Fruit fly (Drosophila melanogaster) whole organism, wandering third instar larva: Measurements from ENCODE around the gene CG5273.
A peak's percentile ranks its signal among the peaks of the same experiment; 100 is the strongest.

Source experiments
- Abd-B ChIP-seq: fragments of >200 bp; optimal IDR thresholded peaks from 2 replicates; lab custom pipeline; 2017; ENCODE audit warnings: missing biosample characterization, missing genetic modification characterization
- CG32264 ChIP-seq: fragments of 200-800 bp; sonication (Bioruptor generic); optimal IDR thresholded peaks from 2 replicates; lab custom pipeline; 2016; ENCODE audit warnings: missing biosample characterization, missing genetic modification characterization
- CG9705 ChIP-seq: fragments of 200-800 bp; sonication (Bioruptor generic); optimal IDR thresholded peaks from 2 replicates; lab custom pipeline; 2018; ENCODE audit warnings: missing biosample characterization, mild to moderate bottlenecking, missing genetic modification characterization
- Dif ChIP-seq: fragments of 200-275, 200-300 bp; sonication (Bioruptor generic); optimal IDR thresholded peaks from 2 replicates; lab custom pipeline; 2018; ENCODE audit warnings: missing biosample characterization, missing genetic modification characterization; ENCODE audit not compliant: partially characterized antibody
- GATAd ChIP-seq: sonication (Bioruptor generic); optimal IDR thresholded peaks from 2 replicates; lab custom pipeline; 2016; ENCODE audit warnings: missing biosample characterization, missing genetic modification characterization
- HLH106 ChIP-seq: fragments of 200-800 bp; optimal IDR thresholded peaks from 3 replicates; lab custom pipeline; 2019; ENCODE audit warnings: missing biosample characterization, mild to moderate bottlenecking, missing genetic modification characterization, moderate library complexity
- Hnf4 ChIP-seq: fragments of 200-800 bp; sonication (Bioruptor generic); optimal IDR thresholded peaks from 2 replicates; lab custom pipeline; 2016; ENCODE audit warnings: missing biosample characterization, mild to moderate bottlenecking, missing genetic modification characterization
- Hr78 ChIP-seq: fragments of >200 bp; optimal IDR thresholded peaks from 2 replicates; lab custom pipeline; 2017; ENCODE audit warnings: missing biosample characterization, missing genetic modification characterization
- Hr83 ChIP-seq: fragments of 200-300 bp; sonication (Bioruptor generic); optimal IDR thresholded peaks from 2 replicates; lab custom pipeline; 2016; ENCODE audit warnings: missing biosample characterization, mild to moderate bottlenecking, missing genetic modification characterization, moderate library complexity; ENCODE audit not compliant: poor library complexity, severe bottlenecking
- Jra ChIP-seq: sonication (Bioruptor generic); optimal IDR thresholded peaks from 2 replicates; lab custom pipeline; 2016; ENCODE audit warnings: missing biosample characterization, missing genetic modification characterization
- Mio ChIP-seq: sonication (Bioruptor generic); optimal IDR thresholded peaks from 2 replicates; lab custom pipeline; 2016; ENCODE audit warnings: missing biosample characterization, missing genetic modification characterization
- Myc ChIP-seq: fragments of >200 bp; optimal IDR thresholded peaks from 2 replicates; lab custom pipeline; 2017
- N ChIP-seq: fragments of >200 bp; optimal IDR thresholded peaks from 2 replicates; lab custom pipeline; 2018; ENCODE audit warnings: missing biosample characterization, missing external identifiers, missing genetic modification characterization
- OdsH ChIP-seq: fragments of 200-800 bp; sonication (Bioruptor generic); optimal IDR thresholded peaks from 2 replicates; lab custom pipeline; 2016; ENCODE audit warnings: missing biosample characterization, mild to moderate bottlenecking, missing genetic modification characterization
- Rel ChIP-seq, 2 experiments: fragments of 200-800 bp; sonication (Bioruptor generic) in 1 of 2; optimal IDR thresholded peaks; 2 replicates in 1 of 2; 3 replicates in 1 of 2; lab custom pipeline; 2016 to 2019; ENCODE audit warnings: mild to moderate bottlenecking in 2 of 2, missing biosample characterization in 2 of 2, missing genetic modification characterization in 2 of 2, moderate library complexity in 1 of 2
- Sp1 ChIP-seq: fragments of 200-800 bp; sonication (Bioruptor generic); optimal IDR thresholded peaks from 3 replicates; lab custom pipeline; 2019; ENCODE audit warnings: missing biosample characterization, mild to moderate bottlenecking, missing genetic modification characterization, moderate library complexity
- Vsx2 ChIP-seq: fragments of 200-300, 225-300 bp; sonication (Bioruptor generic); optimal IDR thresholded peaks from 2 replicates; lab custom pipeline; 2018; ENCODE audit warnings: missing biosample characterization, missing genetic modification characterization; ENCODE audit not compliant: partially characterized antibody
- br ChIP-seq: fragments of 200-800 bp; sonication (Bioruptor generic); optimal IDR thresholded peaks from 2 replicates; lab custom pipeline; 2016; ENCODE audit warnings: missing biosample characterization, missing genetic modification characterization
- brk ChIP-seq: fragments of 200-800 bp; sonication (Bioruptor generic); optimal IDR thresholded peaks from 2 replicates; lab custom pipeline; 2016; ENCODE audit warnings: missing biosample characterization, mild to moderate bottlenecking, missing genetic modification characterization
- dl ChIP-seq, 2 experiments: fragments of 175-275, 200-275 bp in 1 of 2; fragments of 200-275 bp in 1 of 2; sonication (Bioruptor generic); optimal IDR thresholded peaks; lab custom pipeline; 2018; ENCODE audit warnings: mild to moderate bottlenecking in 2 of 2, missing biosample characterization in 2 of 2, missing genetic modification characterization in 2 of 2, moderate library complexity in 2 of 2; ENCODE audit not compliant: partially characterized antibody in 2 of 2, insufficient read depth in 1 of 2
- dmrt93B ChIP-seq: fragments of 200-800 bp; sonication (Bioruptor generic); optimal IDR thresholded peaks from 2 replicates; lab custom pipeline; 2018; ENCODE audit warnings: missing biosample characterization, mild to moderate bottlenecking, missing genetic modification characterization
- dsf ChIP-seq: sonication (Bioruptor generic); optimal IDR thresholded peaks from 2 replicates; lab custom pipeline; 2016; ENCODE audit warnings: missing biosample characterization, missing genetic modification characterization, borderline replicate concordance
- ey ChIP-seq: fragments of 200-800 bp; sonication (Bioruptor generic); optimal IDR thresholded peaks from 2 replicates; lab custom pipeline; 2016; ENCODE audit warnings: missing biosample characterization, missing genetic modification characterization
- foxo ChIP-seq, 2 experiments: fragments of 200-800 bp; sonication (Bioruptor generic); optimal IDR thresholded peaks; 2 replicates in 1 of 2; 3 replicates in 1 of 2; lab custom pipeline; 2016 to 2017; ENCODE audit warnings: missing biosample characterization in 2 of 2, missing genetic modification characterization in 2 of 2
- fru ChIP-seq: fragments of 200-800 bp; sonication (Bioruptor generic); optimal IDR thresholded peaks from 3 replicates; lab custom pipeline; 2016; ENCODE audit warnings: missing biosample characterization, mild to moderate bottlenecking, missing genetic modification characterization
- h ChIP-seq: fragments of 200-800 bp; sonication (Bioruptor generic); optimal IDR thresholded peaks from 3 replicates; lab custom pipeline; 2016; ENCODE audit warnings: missing biosample characterization, mild to moderate bottlenecking, missing genetic modification characterization
- pan ChIP-seq: fragments of >200 bp; optimal IDR thresholded peaks from 2 replicates; lab custom pipeline; 2017
- psq ChIP-seq: fragments of 200-800 bp; sonication (Bioruptor generic); optimal IDR thresholded peaks from 3 replicates; lab custom pipeline; 2017; ENCODE audit warnings: missing biosample characterization, mild to moderate bottlenecking, missing genetic modification characterization, moderate library complexity
- rgr ChIP-seq: fragments of 200-800 bp; sonication (Bioruptor generic); optimal IDR thresholded peaks from 3 replicates; lab custom pipeline; 2016; ENCODE audit warnings: missing biosample characterization, mild to moderate bottlenecking, missing genetic modification characterization
- sage ChIP-seq: fragments of 200-800 bp; sonication (Bioruptor generic); optimal IDR thresholded peaks from 2 replicates; lab custom pipeline; 2016; ENCODE audit warnings: missing biosample characterization, mild to moderate bottlenecking, missing genetic modification characterization
- tai ChIP-seq: sonication (Bioruptor generic); optimal IDR thresholded peaks from 2 replicates; lab custom pipeline; 2016; ENCODE audit warnings: missing biosample characterization, missing genetic modification characterization
- woc ChIP-seq: sonication (Bioruptor generic); optimal IDR thresholded peaks from 2 replicates; lab custom pipeline; 2016; ENCODE audit warnings: missing biosample characterization, mild to moderate bottlenecking, missing genetic modification characterization

The CG5273 gene

DNA sequence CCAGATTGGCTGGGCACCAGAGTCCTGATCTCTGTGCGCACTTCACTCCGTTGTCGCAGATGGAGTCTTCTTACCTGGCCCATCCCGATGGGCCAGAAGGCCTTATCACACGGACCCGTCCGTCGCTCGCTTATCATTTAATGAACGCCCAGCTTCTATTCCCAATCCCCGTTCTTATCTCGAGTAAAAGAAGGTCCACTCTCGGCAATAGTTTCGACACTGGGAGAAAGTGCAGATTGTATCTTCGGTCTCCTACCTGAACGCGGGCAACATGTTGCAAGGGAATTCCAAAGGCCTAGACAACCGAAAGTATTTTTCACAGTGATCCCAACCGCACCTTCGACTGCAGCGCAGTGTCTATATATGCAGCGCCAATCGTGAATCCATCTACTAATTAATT lies 6.7 kb downstream of the CG5273 start:
- TF ChIP-seq OdsH: no peak
- TF ChIP-seq CG32264 (GFP tag; lab: Kevin White, UChicago): no peak
- TF ChIP-seq ey: no peak
- TF ChIP-seq tai (GFP tag; lab: Kevin White, UChicago): no peak
- TF ChIP-seq N (GFP tag; lab: Kevin White, UChicago): no peak
- no peak for TF ChIP-seq h (GFP tag; lab: Kevin White, UChicago)
- TF ChIP-seq CG9705: no peak
- TF ChIP-seq dsf: no peak
- TF ChIP-seq Hnf4 (GFP tag; lab: Kevin White, UChicago): no peak
- TF ChIP-seq Hr78 (GFP tag; lab: Kevin White, UChicago): no peak
- no peak for TF ChIP-seq Jra (GFP tag; lab: Kevin White, UChicago)
- TF ChIP-seq dmrt93B (GFP tag; lab: Kevin White, UChicago): no peak
- TF ChIP-seq woc: no peak
- no peak for TF ChIP-seq brk (GFP tag; lab: Kevin White, UChicago)

DNA sequence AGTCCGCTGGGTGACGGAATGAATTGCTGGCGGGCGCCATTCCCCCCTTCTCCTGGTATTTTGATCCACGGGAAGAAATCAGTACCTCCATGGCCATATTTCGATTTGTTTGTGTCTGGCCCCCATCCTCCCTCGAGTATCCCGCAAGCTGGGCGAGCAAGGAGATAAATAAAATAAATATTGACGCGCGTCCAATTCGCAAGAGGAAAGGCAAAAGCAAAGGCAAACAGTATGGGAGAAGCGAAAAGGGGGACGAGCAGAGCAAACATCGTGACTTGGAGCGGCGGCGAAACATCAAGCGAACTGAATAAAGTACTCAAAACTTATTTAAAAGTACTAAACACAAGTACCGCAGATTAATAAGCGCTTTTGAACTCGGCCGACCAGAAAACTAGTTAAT lies 8.5 kb downstream of the CG5273 start:
- TF ChIP-seq Rel (GFP tag; optimal IDR thresholded peaks at IDR 0.05; lab: Kevin White, UChicago) (no peak), Rel (tag; optimal IDR thresholded peaks at IDR 0.05; lab: Kevin White, UChicago) (peak; percentile 6), HLH106 (peak; percentile 44), Hr78 (GFP tag; lab: Kevin White, UChicago) (no peak), OdsH (peak; percentile 57), dmrt93B (GFP tag; lab: Kevin White, UChicago) (peak; percentile 48), h (GFP tag; lab: Kevin White, UChicago) (peak; percentile 73), Jra (GFP tag; lab: Kevin White, UChicago) (no peak), rgr (GFP tag; lab: Kevin White, UChicago) (peak; percentile 69), foxo (GFP tag; optimal IDR thresholded peaks at IDR 0.05; lab: Kevin White, UChicago) (peak in 1 of 2 experiments; percentile 46), ey (peak; percentile 35), fru (peak; percentile 44), br (GFP tag; lab: Kevin White, UChicago) (peak; percentile 66), psq (GFP tag; lab: Kevin White, UChicago) (peak; percentile 53), Hnf4 (GFP tag; lab: Kevin White, UChicago) (peak; percentile 61), CG9705 (peak; percentile 32), woc (no peak), Hr83 (GFP tag; lab: Kevin White, UChicago) (peak; percentile 65), pan (no peak), Sp1 (GFP tag; lab: Kevin White, UChicago) (peak; percentile 62)
- TF ChIP-seq, all 38 proteins: peak for 15

DNA sequence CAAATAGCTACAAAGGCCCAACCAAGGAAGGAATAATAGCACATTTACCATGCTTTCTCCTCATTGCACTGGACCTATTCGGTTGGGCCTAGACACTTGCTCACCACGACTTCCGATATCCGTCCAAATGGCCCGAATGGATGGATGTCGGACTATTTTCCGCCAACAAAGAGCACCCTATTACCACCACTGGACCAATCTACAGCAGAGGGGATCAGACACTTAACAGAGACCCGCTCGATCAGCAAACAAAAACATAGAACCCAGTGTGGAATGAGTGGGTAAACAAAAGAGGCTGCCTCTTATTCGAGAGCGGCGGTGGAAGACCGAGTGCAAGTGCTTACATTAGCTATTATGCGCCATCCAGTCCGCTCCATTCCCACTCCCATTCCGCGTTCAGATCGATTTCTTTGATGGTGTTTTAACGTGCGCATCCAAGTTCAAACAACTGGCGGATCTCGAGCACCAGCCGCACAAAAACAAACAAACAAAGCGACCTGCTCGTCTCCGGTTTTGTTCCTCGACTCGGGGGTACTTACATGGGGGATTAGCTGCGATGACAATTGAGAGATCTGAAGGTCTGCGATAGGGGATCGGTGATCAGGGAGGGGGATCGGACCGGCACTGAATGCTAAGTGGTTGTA lies 9.2 kb downstream of the CG5273 start:
- TF ChIP-seq Vsx2 (GFP tag; lab: Kevin White, UChicago) (no peak), Mio (GFP tag; lab: Kevin White, UChicago) (no peak), foxo (GFP tag; optimal IDR thresholded peaks at IDR 0.05; lab: Kevin White, UChicago) (no peak), Hr83 (GFP tag; lab: Kevin White, UChicago) (no peak), Hr78 (GFP tag; lab: Kevin White, UChicago) (no peak), GATAd (GFP tag; lab: Kevin White, UChicago) (no peak), dl (GFP tag; optimal IDR thresholded peaks at IDR 0.05; lab: Kevin White, UChicago; ENCODE audit: insufficient read depth in 1 of 2, partially characterized antibody in 2 of 2) (no peak), Dif (no peak), dmrt93B (GFP tag; lab: Kevin White, UChicago) (no peak), CG9705 (no peak), brk (GFP tag; lab: Kevin White, UChicago) (no peak), Hnf4 (GFP tag; lab: Kevin White, UChicago) (no peak), Myc (lab: Kevin White, UChicago) (no peak), Sp1 (GFP tag; lab: Kevin White, UChicago) (no peak), sage (no peak), CG32264 (GFP tag; lab: Kevin White, UChicago) (no peak), woc (no peak), Rel (GFP tag; optimal IDR thresholded peaks at IDR 0.05; lab: Kevin White, UChicago) (no peak), Rel (tag; optimal IDR thresholded peaks at IDR 0.05; lab: Kevin White, UChicago) (no peak), OdsH (no peak), Abd-B (GFP tag; lab: Kevin White, UChicago) (no peak)
